Fruit fly (Drosophila melanogaster): Measurements from ENCODE around the gene Syt4.

DNA sequence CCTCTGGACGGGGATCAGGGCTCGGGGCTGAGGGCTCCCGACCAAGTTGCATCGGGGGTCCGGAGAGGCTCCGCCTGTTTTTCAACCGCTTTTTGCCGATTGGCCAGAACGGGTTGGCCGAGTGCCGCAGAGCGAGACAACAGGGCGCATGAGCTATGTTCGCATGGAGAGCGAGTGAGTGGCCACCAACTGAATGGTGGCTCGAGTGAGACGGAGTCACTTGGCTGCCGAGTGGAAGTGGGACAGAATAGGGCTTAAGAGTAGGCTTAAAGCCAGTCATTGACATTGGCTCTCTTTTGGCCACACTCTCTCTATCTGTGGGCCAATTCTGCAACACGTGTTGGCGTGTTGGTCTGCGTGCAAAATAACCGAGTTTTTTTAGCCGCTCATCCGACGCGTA, 47.2 kb downstream of the Syt4 start:
- TF ChIP-seq h (optimal IDR thresholded peaks at IDR 0.05), result no peak
- TF ChIP-seq Myc (optimal IDR thresholded peaks at IDR 0.05), result no peak
- TF ChIP-seq psq (optimal IDR thresholded peaks at IDR 0.05), result no peak

Measured in Kc167 (cell line).